Fruit fly (Drosophila melanogaster) whole organism, embryonic: ENCODE data around the gene CG34057.

ENCODE experiments used
- CG10462 ChIP-seq: fragments of 200-800 bp; sonication (Bioruptor generic); optimal IDR thresholded peaks from 2 replicates; lab custom pipeline; 2016; ENCODE audit warnings: missing biosample characterization, missing genetic modification characterization
- CG10959 ChIP-seq: fragments of 200-800 bp; sonication (Bioruptor generic); IDR thresholded peaks from 2 replicates; pipeline ENCODE4 v1.3.6; 2022; ENCODE audit warnings: missing biosample characterization, missing genetic modification characterization
- CG11696 ChIP-seq: fragments of 200-800 bp; sonication (Bioruptor generic); IDR thresholded peaks from 2 replicates; pipeline ENCODE4 v1.3.6; 2022; ENCODE audit warnings: missing biosample characterization, missing genetic modification characterization
- CG13296 ChIP-seq: fragments of 200-800 bp; sonication (Bioruptor generic); optimal IDR thresholded peaks from 3 replicates; lab custom pipeline; 2018; ENCODE audit warnings: missing biosample characterization, mild to moderate bottlenecking, missing genetic modification characterization
- CG14014 ChIP-seq: fragments of 200-800 bp; sonication (Bioruptor generic); IDR thresholded peaks from 2 replicates; pipeline ENCODE4 v1.3.6; 2022; ENCODE audit warnings: missing biosample characterization, missing genetic modification characterization
- CG15011 ChIP-seq: fragments of 200-800 bp; sonication (Bioruptor generic); optimal IDR thresholded peaks from 3 replicates; lab custom pipeline; 2018; ENCODE audit warnings: missing biosample characterization, mild to moderate bottlenecking, missing genetic modification characterization
- CG1529 ChIP-seq: fragments of 200-800 bp; sonication (Bioruptor generic); optimal IDR thresholded peaks from 3 replicates; lab custom pipeline; 2018; ENCODE audit warnings: missing biosample characterization, missing genetic modification characterization
- CG15696 ChIP-seq: fragments of 200-800 bp; sonication (Bioruptor generic); optimal IDR thresholded peaks from 2 replicates; lab custom pipeline; 2019; ENCODE audit warnings: missing biosample characterization, mild to moderate bottlenecking, missing genetic modification characterization, moderate library complexity
- CG16815 ChIP-seq: fragments of 200-800 bp; sonication (Bioruptor generic); optimal IDR thresholded peaks from 3 replicates; lab custom pipeline; 2017; ENCODE audit warnings: missing biosample characterization, mild to moderate bottlenecking, missing genetic modification characterization
- CG2678 ChIP-seq: fragments of 200-800 bp; sonication (Bioruptor generic); optimal IDR thresholded peaks from 3 replicates; lab custom pipeline; 2019; ENCODE audit warnings: missing biosample characterization, mild to moderate bottlenecking, missing genetic modification characterization, moderate library complexity
- CG2875 ChIP-seq: fragments of 200-800 bp; sonication (Bioruptor generic); optimal IDR thresholded peaks from 2 replicates; lab custom pipeline; 2017; ENCODE audit warnings: missing biosample characterization, mild to moderate bottlenecking, missing genetic modification characterization, missing genetic modification reagents
- CG30431 ChIP-seq: fragments of 200-800 bp; sonication (Bioruptor generic); optimal IDR thresholded peaks from 2 replicates; lab custom pipeline; 2017; ENCODE audit warnings: missing biosample characterization, missing genetic modification characterization
- CG31365 ChIP-seq: fragments of 200-800 bp; sonication (Bioruptor generic); optimal IDR thresholded peaks from 2 replicates; lab custom pipeline; 2018; ENCODE audit warnings: missing biosample characterization, mild to moderate bottlenecking, missing genetic modification characterization
- CG3163 ChIP-seq: fragments of 200-800 bp; sonication (Bioruptor generic); optimal IDR thresholded peaks from 3 replicates; lab custom pipeline; 2016; ENCODE audit warnings: missing biosample characterization, missing genetic modification characterization
- CG34224 ChIP-seq: fragments of 200-800 bp; sonication (Bioruptor generic); IDR thresholded peaks from 3 replicates; pipeline ENCODE4 v1.3.6; 2022; ENCODE audit warnings: missing biosample characterization, missing genetic modification characterization; ENCODE audit not compliant: partially characterized antibody
- CG34376 ChIP-seq: fragments of 200-800 bp; sonication (Bioruptor generic); optimal IDR thresholded peaks from 2 replicates; lab custom pipeline; 2018; ENCODE audit warnings: missing biosample characterization, mild to moderate bottlenecking, missing genetic modification characterization
- CG4707 ChIP-seq: fragments of 200-800 bp; sonication (Bioruptor generic); optimal IDR thresholded peaks from 2 replicates; lab custom pipeline; 2018; ENCODE audit warnings: missing biosample characterization, mild to moderate bottlenecking, missing genetic modification characterization, moderate library complexity
- CG5245 ChIP-seq: fragments of 200-800 bp; sonication (Bioruptor generic); optimal IDR thresholded peaks from 3 replicates; lab custom pipeline; 2016; ENCODE audit warnings: missing biosample characterization, missing genetic modification characterization
- CG6791 ChIP-seq: fragments of 200-800 bp; sonication (Bioruptor generic); IDR thresholded peaks from 3 replicates; pipeline ENCODE4 v1.3.6; 2022; ENCODE audit warnings: missing biosample characterization, missing genetic modification characterization; ENCODE audit not compliant: partially characterized antibody
- CG9215 ChIP-seq: fragments of 200-800 bp; sonication (Bioruptor generic); IDR thresholded peaks from 2 replicates; pipeline ENCODE4 v1.3.6; 2022; ENCODE audit warnings: missing biosample characterization, missing genetic modification characterization
- CG9609 ChIP-seq: fragments of 200-800 bp; sonication (Bioruptor generic); optimal IDR thresholded peaks from 3 replicates; lab custom pipeline; 2016; ENCODE audit warnings: missing biosample characterization, missing genetic modification characterization
- CG9727 ChIP-seq: fragments of 200-800 bp; sonication (Bioruptor generic); optimal IDR thresholded peaks from 3 replicates; lab custom pipeline; 2017; ENCODE audit warnings: missing biosample characterization, mild to moderate bottlenecking, missing genetic modification characterization
- CTCF ChIP-seq: fragments of 200-800 bp; sonication (Bioruptor generic); optimal IDR thresholded peaks from 2 replicates; lab custom pipeline; 2017; ENCODE audit warnings: missing biosample characterization, mild to moderate bottlenecking, missing genetic modification characterization, moderate library complexity
- CrebB ChIP-seq: fragments of 200-800 bp; sonication (Bioruptor generic); optimal IDR thresholded peaks from 3 replicates; lab custom pipeline; 2018; ENCODE audit warnings: missing biosample characterization, mild to moderate bottlenecking, missing genetic modification characterization
- Dad ChIP-seq: fragments of 200-800 bp; sonication (Bioruptor generic); optimal IDR thresholded peaks from 3 replicates; lab custom pipeline; 2016; ENCODE audit warnings: missing biosample characterization, missing genetic modification characterization
- E2f2 ChIP-seq: fragments of 200-800 bp; sonication (Bioruptor generic); IDR thresholded peaks from 2 replicates; pipeline ENCODE4 v1.3.6; 2022; ENCODE audit warnings: missing biosample characterization, missing genetic modification characterization
- Eip74EF ChIP-seq, 2 experiments: fragments of 200-800 bp in 1 of 2; fragments of >200 bp in 1 of 2; sonication (Bioruptor generic) in 1 of 2; optimal IDR thresholded peaks; 2 replicates each; lab custom pipeline; 2017 to 2019; ENCODE audit warnings: missing biosample characterization in 2 of 2, missing genetic modification characterization in 2 of 2, mild to moderate bottlenecking in 1 of 2, moderate library complexity in 1 of 2
- GATAe ChIP-seq: fragments of 200-800 bp; sonication (Bioruptor generic); conservative IDR thresholded peaks from 2 replicates; pipeline ENCODE4 v1.3.6; 2022; ENCODE audit warnings: missing biosample characterization, missing genetic modification characterization
- Hmx ChIP-seq: fragments of 200-800 bp; sonication (Bioruptor generic); optimal IDR thresholded peaks from 2 replicates; lab custom pipeline; 2016; ENCODE audit warnings: missing biosample characterization, missing genetic modification characterization
- Mad ChIP-seq: fragments of 200-800 bp; sonication (Bioruptor generic); optimal IDR thresholded peaks from 2 replicates; lab custom pipeline; 2016; ENCODE audit warnings: missing biosample characterization, missing genetic modification characterization
- Max ChIP-seq: fragments of 200-800 bp; sonication (Bioruptor generic); optimal IDR thresholded peaks from 2 replicates; lab custom pipeline; 2016; ENCODE audit warnings: missing biosample characterization, mild to moderate bottlenecking, missing genetic modification characterization
- Myb ChIP-seq: fragments of 200-800 bp; sonication (Bioruptor generic); optimal IDR thresholded peaks from 2 replicates; lab custom pipeline; 2016; ENCODE audit warnings: missing biosample characterization, missing genetic modification characterization
- NC2α ChIP-seq: fragments of 200-800 bp; sonication (Bioruptor generic); optimal IDR thresholded peaks from 2 replicates; lab custom pipeline; 2016; ENCODE audit warnings: missing biosample characterization, missing genetic modification characterization
- NK7.1 ChIP-seq: fragments of 200-800 bp; sonication (Bioruptor generic); optimal IDR thresholded peaks from 3 replicates; lab custom pipeline; 2016; ENCODE audit warnings: missing biosample characterization, missing genetic modification characterization
- Oaz ChIP-seq: fragments of 200-800 bp; sonication (Bioruptor generic); IDR thresholded peaks from 2 replicates; pipeline ENCODE4 v1.3.6; 2022; ENCODE audit warnings: missing biosample characterization, missing genetic modification characterization
- ac ChIP-seq: fragments of 200-800 bp; sonication (Bioruptor generic); optimal IDR thresholded peaks from 3 replicates; lab custom pipeline; 2017; ENCODE audit warnings: missing biosample characterization, mild to moderate bottlenecking, missing genetic modification characterization
- aop ChIP-seq: fragments of 200-800 bp; sonication (Bioruptor generic); IDR thresholded peaks from 2 replicates; pipeline ENCODE4 v1.3.6; 2022; ENCODE audit warnings: missing biosample characterization, missing genetic modification characterization
- btn ChIP-seq: fragments of 200-800 bp; sonication (Bioruptor generic); optimal IDR thresholded peaks from 2 replicates; lab custom pipeline; 2016; ENCODE audit warnings: missing biosample characterization, missing genetic modification characterization
- ci ChIP-seq: fragments of 200-800 bp; sonication (Bioruptor generic); IDR thresholded peaks from 3 replicates; pipeline ENCODE4 v1.3.6; 2022; ENCODE audit warnings: missing biosample characterization, missing genetic modification characterization
- en ChIP-seq: fragments of 200-800 bp; sonication (Bioruptor generic); optimal IDR thresholded peaks from 2 replicates; lab custom pipeline; 2016; ENCODE audit warnings: missing biosample characterization, missing genetic modification characterization
- exex ChIP-seq: fragments of 200-800 bp; sonication (Bioruptor generic); optimal IDR thresholded peaks from 4 replicates; lab custom pipeline; 2018; ENCODE audit warnings: missing biosample characterization, mild to moderate bottlenecking, missing genetic modification characterization, moderate library complexity
- hb ChIP-seq: fragments of 200-800 bp; sonication (Bioruptor generic); IDR thresholded peaks from 3 replicates; pipeline ENCODE4 v1.3.6; 2022; ENCODE audit warnings: missing biosample characterization, missing genetic modification characterization; ENCODE audit not compliant: partially characterized antibody
- mirr ChIP-seq: fragments of 200-800 bp; sonication (Bioruptor generic); optimal IDR thresholded peaks from 3 replicates; lab custom pipeline; 2018; ENCODE audit warnings: missing biosample characterization, mild to moderate bottlenecking, missing genetic modification characterization
- nau ChIP-seq: fragments of 200-800 bp; sonication (Bioruptor generic); optimal IDR thresholded peaks from 3 replicates; lab custom pipeline; 2017; ENCODE audit warnings: missing biosample characterization, mild to moderate bottlenecking, missing genetic modification characterization, missing genetic modification reagents
- p53 ChIP-seq: fragments of 200-800 bp; sonication (Bioruptor generic); optimal IDR thresholded peaks from 2 replicates; lab custom pipeline; 2016; ENCODE audit warnings: missing biosample characterization, missing genetic modification characterization
- pho ChIP-seq: fragments of 200-800 bp; sonication (Bioruptor generic); optimal IDR thresholded peaks from 2 replicates; lab custom pipeline; 2016; ENCODE audit warnings: missing biosample characterization, missing genetic modification characterization
- prd ChIP-seq, 3 experiments: fragments of >200 bp in 2 of 3; fragments of 200-800 bp in 1 of 3; sonication (Bioruptor generic) in 1 of 3; optimal IDR thresholded peaks in 2 of 3; IDR thresholded peaks in 1 of 3; 2 replicates in 2 of 3; 3 replicates in 1 of 3; pipeline versions ENCODE4 v1.3.6 to Lab custom; 2017 to 2022; ENCODE audit warnings: missing biosample characterization in 1 of 3, missing genetic modification characterization in 1 of 3
- seq ChIP-seq: fragments of 200-800 bp; sonication (Bioruptor generic); IDR thresholded peaks from 2 replicates; pipeline ENCODE4 v1.3.6; 2022; ENCODE audit warnings: missing biosample characterization, missing genetic modification characterization
- sr ChIP-seq: fragments of 200-800 bp; sonication (Bioruptor generic); IDR thresholded peaks from 3 replicates; pipeline ENCODE4 v1.3.6; 2022; ENCODE audit warnings: missing biosample characterization, missing genetic modification characterization
- tgo ChIP-seq: fragments of 200-800 bp; sonication (Bioruptor generic); IDR thresholded peaks from 3 replicates; pipeline ENCODE4 v1.3.6; 2022; ENCODE audit warnings: missing biosample characterization, missing genetic modification characterization
- vfl ChIP-seq: fragments of 200-800 bp; sonication (Bioruptor generic); optimal IDR thresholded peaks from 2 replicates; lab custom pipeline; 2016; ENCODE audit warnings: missing biosample characterization, missing genetic modification characterization
- yki ChIP-seq: fragments of >200 bp; optimal IDR thresholded peaks from 3 replicates; lab custom pipeline; 2018
- zen ChIP-seq: fragments of 200-800 bp; sonication (Bioruptor generic); optimal IDR thresholded peaks from 3 replicates; lab custom pipeline; 2018; ENCODE audit warnings: missing biosample characterization, mild to moderate bottlenecking, missing genetic modification characterization, moderate library complexity

Gene CG34057

dm6 chr3L:852267-852666 is 44.9 kb upstream of the CG34057 start (continued):
- TF ChIP-seq Myb (GFP tag; lab: Kevin White, UChicago) (no peak), CG9609 (GFP tag; lab: Kevin White, UChicago) (no peak), CTCF (GFP tag; lab: Kevin White, UChicago) (no peak), exex (tag; lab: Kevin White, UChicago) (peak; percentile 88), CG30431 (GFP tag; lab: Kevin White, UChicago) (no peak), NC2α (no peak), Mad (GFP tag; lab: Kevin White, UChicago) (no peak), GATAe (GFP tag; lab: Robert Waterston, UW) (0 out of 2 replicates have a peak, but pooled peaks have one; percentile 16), prd (optimal IDR thresholded peaks at IDR 0.05; lab: Kevin White, UChicago) (no peak), prd (GFP tag; IDR thresholded peaks at IDR 0.05; lab: Robert Waterston, UW) (no peak), CG1529 (GFP tag; lab: Kevin White, UChicago) (no peak), CG11696 (GFP tag; lab: Robert Waterston, UW) (peak; percentile 66), CG3163 (no peak), CG10959 (no peak), vfl (GFP tag; lab: Kevin White, UChicago) (no peak), CG16815 (GFP tag; lab: Kevin White, UChicago) (no peak), CG6791 (GFP tag; lab: Robert Waterston, UW) (no peak), CG15696 (tag; lab: Kevin White, UChicago) (no peak), CG15011 (no peak), ci (no peak), E2f2 (GFP tag; lab: Robert Waterston, UW) (no peak), CG10462 (GFP tag; lab: Kevin White, UChicago) (no peak), mirr (peak; percentile 82), CG31365 (tag; lab: Kevin White, UChicago) (no peak), yki (lab: Kevin White, UChicago) (no peak), CG34224 (no peak), CG34376 (peak; percentile 20), en (no peak), CrebB (tag; lab: Kevin White, UChicago) (no peak), seq (GFP tag; lab: Robert Waterston, UW) (no peak), zen (tag; lab: Kevin White, UChicago) (no peak), sr (no peak), hb (GFP tag; lab: Robert Waterston, UW) (no peak), pho (no peak), tgo (GFP tag; lab: Robert Waterston, UW) (no peak), aop (GFP tag; lab: Robert Waterston, UW) (no peak), Eip74EF (GFP tag; optimal IDR thresholded peaks at IDR 0.05; lab: Kevin White, UChicago) (no peak), p53 (GFP tag; lab: Kevin White, UChicago) (no peak), CG5245 (GFP tag; lab: Kevin White, UChicago) (no peak), CG9727 (GFP tag; lab: Kevin White, UChicago) (no peak), CG9215 (GFP tag; lab: Robert Waterston, UW) (no peak), CG14014 (GFP tag; lab: Robert Waterston, UW) (no peak), btn (GFP tag; lab: Kevin White, UChicago) (no peak), Hmx (GFP tag; lab: Kevin White, UChicago) (no peak), nau (GFP tag; lab: Kevin White, UChicago) (no peak), CG13296 (GFP tag; lab: Kevin White, UChicago) (peak; percentile 44), Max (GFP tag; lab: Kevin White, UChicago) (no peak), ac (no peak), Oaz (GFP tag; lab: Robert Waterston, UW) (no peak), NK7.1 (no peak), CG2678 (tag; lab: Kevin White, UChicago) (peak; percentile 24), CG4707 (GFP tag; lab: Kevin White, UChicago) (no peak), Dad (GFP tag; lab: Kevin White, UChicago) (no peak), CG2875 (GFP tag; lab: Kevin White, UChicago) (no peak)
